In the genomic region with DNA sequence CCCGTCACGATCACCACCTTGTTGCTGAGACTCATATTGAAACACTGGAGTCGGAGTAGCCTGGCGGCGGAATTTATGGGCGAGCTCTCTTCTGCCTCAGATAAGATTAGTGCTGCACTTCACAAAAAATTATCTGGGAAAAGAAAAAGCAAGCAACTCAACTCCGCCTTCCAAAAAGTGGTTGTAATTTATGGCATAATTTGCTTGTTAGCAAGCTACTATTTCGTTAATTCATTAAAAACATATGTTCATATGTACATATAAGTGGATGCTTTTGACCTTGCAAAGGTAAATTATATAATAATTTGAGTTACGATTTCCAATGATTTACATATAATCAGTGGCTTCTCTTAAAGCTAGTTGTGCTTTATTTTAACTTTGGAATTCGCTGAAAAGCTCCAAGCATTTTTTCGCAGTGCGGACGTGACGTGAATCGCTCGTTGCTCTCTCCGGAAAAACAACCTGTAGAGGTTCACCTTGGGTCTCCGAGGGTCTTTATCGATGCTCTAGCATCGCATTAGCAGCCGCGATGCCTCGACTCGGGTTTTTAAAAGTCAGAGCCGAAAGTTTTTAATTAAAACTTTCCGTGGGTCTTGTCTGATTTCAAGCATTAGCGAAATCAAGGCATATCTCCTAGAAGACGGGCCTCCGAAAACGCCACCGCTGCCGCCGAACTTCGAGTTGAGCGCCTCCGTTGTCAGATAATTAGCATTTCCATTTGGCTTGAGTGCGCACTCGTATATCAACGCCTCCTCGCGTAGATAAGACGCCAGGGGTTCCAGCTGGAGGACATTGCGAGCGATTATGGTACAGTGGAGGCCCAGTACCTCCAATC, we compare ENCODE assay signal across 5 fruit fly cellular contexts.
TF ChIP-seq lines count a peak whose summit lies in the region.

Gene CG3699, minus strand, starts transcription at position 51 of the 835 bp plus-strand sequence.

- no peak for TF ChIP-seq CTCF in whole organism, embryonic (GFP tag; optimal IDR thresholded peaks at IDR 0.05; lab: Kevin White, UChicago)

TF ChIP-seq in whole organism, adult, 20 proteins besides CTCF, POLR2A, EP300 and RAD21:
- TF ChIP-seq tj (GFP tag; optimal IDR thresholded peaks at IDR 0.05; lab: Kevin White, UChicago) (no peak), Crg-1 (GFP tag; optimal IDR thresholded peaks at IDR 0.05; lab: Kevin White, UChicago) (no peak), pad (GFP tag; optimal IDR thresholded peaks at IDR 0.05; lab: Kevin White, UChicago) (peak; percentile 14), CG11617 (GFP tag; optimal IDR thresholded peaks at IDR 0.05; lab: Kevin White, UChicago) (peak; percentile 54), CG7101 (tag; optimal IDR thresholded peaks at IDR 0.05; lab: Kevin White, UChicago) (peak; percentile 51), CG14711 (tag; optimal IDR thresholded peaks at IDR 0.05; lab: Kevin White, UChicago) (peak; percentile 3), toe (GFP tag; optimal IDR thresholded peaks at IDR 0.05; lab: Kevin White, UChicago) (peak; percentile 13), CG33017 (tag; optimal IDR thresholded peaks at IDR 0.05; lab: Kevin White, UChicago) (peak; percentile 17)

TF ChIP-seq in whole organism, embryonic, 481 proteins besides CTCF, POLR2A, EP300 and RAD21 (continues in another document):
- TF ChIP-seq chif (GFP tag; optimal IDR thresholded peaks at IDR 0.05; lab: Kevin White, UChicago) (no peak), CG14441 (GFP tag; IDR thresholded peaks at IDR 0.05; lab: Robert Waterston, UW) (0 out of 2 replicates have a peak, but pooled peaks have one; percentile 10), CHES-1-like (GFP tag; optimal IDR thresholded peaks at IDR 0.05; lab: Kevin White, UChicago) (no peak), Doc2 (GFP tag; IDR thresholded peaks at IDR 0.05; lab: Robert Waterston, UW) (no peak), jigr1 (GFP tag; IDR thresholded peaks at IDR 0.05; lab: Robert Waterston, UW) (no peak), z (GFP tag; IDR thresholded peaks at IDR 0.05; lab: Robert Waterston, UW) (no peak), CG8478 (optimal IDR thresholded peaks at IDR 0.05; lab: Kevin White, UChicago) (no peak), corto (GFP tag; optimal IDR thresholded peaks at IDR 0.05; lab: Kevin White, UChicago) (no peak), CG16813 (GFP tag; IDR thresholded peaks at IDR 0.05; lab: Robert Waterston, UW; ENCODE audit: partially characterized antibody) (no peak), scrt (GFP tag; optimal IDR thresholded peaks at IDR 0.05; lab: Kevin White, UChicago) (peak; percentile 23), CG7745 (tag; optimal IDR thresholded peaks at IDR 0.05; lab: Kevin White, UChicago) (no peak), CG10543 (GFP tag; optimal IDR thresholded peaks at IDR 0.05; lab: Kevin White, UChicago) (peak; percentile 44), Dref (GFP tag; IDR thresholded peaks at IDR 0.05; lab: Robert Waterston, UW) (no peak), CG10321 (GFP tag; IDR thresholded peaks at IDR 0.05; lab: Robert Waterston, UW) (no peak), Pdp1 (GFP tag; optimal IDR thresholded peaks at IDR 0.05; lab: Kevin White, UChicago) (peak; percentile 20 to 76), sens (GFP tag; lab: Kevin White, UChicago) (peak; percentile 58), NC2α (GFP tag; optimal IDR thresholded peaks at IDR 0.05; lab: Kevin White, UChicago) (no peak), toy (GFP tag; IDR thresholded peaks at IDR 0.05; lab: Robert Waterston, UW) (no peak), lilli (GFP tag; optimal IDR thresholded peaks at IDR 0.05; lab: Kevin White, UChicago) (peak; percentile 66)

TF ChIP-seq in whole organism, prepupa, 60 proteins besides CTCF, POLR2A, EP300 and RAD21 (continues in another document):
- TF ChIP-seq achi (GFP tag; optimal IDR thresholded peaks at IDR 0.05; lab: Kevin White, UChicago), result peak; percentile 41
- TF ChIP-seq svp (GFP tag; lab: Kevin White, UChicago), result peak; percentile 79
- TF ChIP-seq CG34406 (GFP tag; optimal IDR thresholded peaks at IDR 0.05; lab: Kevin White, UChicago), result peak; percentile 48
- peak; percentile 48 for TF ChIP-seq Ets21C (GFP tag; optimal IDR thresholded peaks at IDR 0.05; lab: Kevin White, UChicago)
- peak; percentile 41 for TF ChIP-seq Sox14 (GFP tag; optimal IDR thresholded peaks at IDR 0.05; lab: Kevin White, UChicago)
- peak; percentile 51 for TF ChIP-seq CG31627 (GFP tag; optimal IDR thresholded peaks at IDR 0.05; lab: Kevin White, UChicago)
- TF ChIP-seq cyc (GFP tag; optimal IDR thresholded peaks at IDR 0.05; lab: Kevin White, UChicago), result peak; percentile 38
- peak; percentile 62 for TF ChIP-seq CG32006 (GFP tag; optimal IDR thresholded peaks at IDR 0.05; lab: Kevin White, UChicago)
- no peak for TF ChIP-seq Hr38 (GFP tag; optimal IDR thresholded peaks at IDR 0.05; lab: Kevin White, UChicago)
- TF ChIP-seq CG6163 (GFP tag; IDR thresholded peaks at IDR 0.05; lab: Robert Waterston, UW), result no peak
- TF ChIP-seq Eip78C (GFP tag; lab: Kevin White, UChicago), result peak; percentile 86
- no peak for TF ChIP-seq CG16779 (tag; optimal IDR thresholded peaks at IDR 0.05; lab: Kevin White, UChicago)
- TF ChIP-seq Hr4 (GFP tag; optimal IDR thresholded peaks at IDR 0.05; lab: Kevin White, UChicago), result no peak
- TF ChIP-seq Ets96B (tag; optimal IDR thresholded peaks at IDR 0.05; lab: Kevin White, UChicago), result peak; percentile 36
- TF ChIP-seq ss (GFP tag; optimal IDR thresholded peaks at IDR 0.05; lab: Kevin White, UChicago), result peak in 1 of 2 experiments; percentile 21
- TF ChIP-seq Met (GFP tag; optimal IDR thresholded peaks at IDR 0.05; lab: Kevin White, UChicago), result peak; percentile 43
- peak; percentile 54 for TF ChIP-seq pdm3 (GFP tag; optimal IDR thresholded peaks at IDR 0.05; lab: Kevin White, UChicago)
- TF ChIP-seq CG6276 (GFP tag; optimal IDR thresholded peaks at IDR 0.05; lab: Kevin White, UChicago), result peak; percentile 8
- TF ChIP-seq Gug (GFP tag; IDR thresholded peaks at IDR 0.05; lab: Robert Waterston, UW), result no peak

TF ChIP-seq in whole organism, pupa, 21 proteins besides CTCF, POLR2A, EP300 and RAD21:
- TF ChIP-seq CG8301 (tag; optimal IDR thresholded peaks at IDR 0.05; lab: Kevin White, UChicago), result peak; percentile 42
- TF ChIP-seq CG9948 (tag; optimal IDR thresholded peaks at IDR 0.05; lab: Kevin White, UChicago), result peak; percentile 25
- TF ChIP-seq CG15710 (tag; optimal IDR thresholded peaks at IDR 0.05; lab: Kevin White, UChicago), result peak; percentile 60
- peak; percentile 42 for TF ChIP-seq Snoo (tag; optimal IDR thresholded peaks at IDR 0.05; lab: Kevin White, UChicago)
- TF ChIP-seq Pif1A (GFP tag; optimal IDR thresholded peaks at IDR 0.05; lab: Kevin White, UChicago), result peak; percentile 38
- no peak for TF ChIP-seq Pif1B (GFP tag; optimal IDR thresholded peaks at IDR 0.05; lab: Kevin White, UChicago)
- TF ChIP-seq fd96Ca (GFP tag; IDR thresholded peaks at IDR 0.05; lab: Robert Waterston, UW), result no peak
- peak; percentile 64 for TF ChIP-seq CG8159 (tag; optimal IDR thresholded peaks at IDR 0.05; lab: Kevin White, UChicago)
- TF ChIP-seq CG17806 (tag; optimal IDR thresholded peaks at IDR 0.05; lab: Kevin White, UChicago), result peak; percentile 7
- TF ChIP-seq EcR (GFP tag; optimal IDR thresholded peaks at IDR 0.05; lab: Kevin White, UChicago), result no peak
- no peak for TF ChIP-seq gl (tag; optimal IDR thresholded peaks at IDR 0.05; lab: Kevin White, UChicago)
TF ChIP-seq in whole organism, pupa: peak in this region for 7.

TF ChIP-seq in whole organism, wandering third instar larva, 38 proteins besides CTCF, POLR2A, EP300 and RAD21 (continues in another document):
- no peak for TF ChIP-seq Mio (GFP tag; optimal IDR thresholded peaks at IDR 0.05; lab: Kevin White, UChicago)
- TF ChIP-seq CG32264 (GFP tag; optimal IDR thresholded peaks at IDR 0.05; lab: Kevin White, UChicago), result no peak
- TF ChIP-seq Abd-B (GFP tag; optimal IDR thresholded peaks at IDR 0.05; lab: Kevin White, UChicago), result no peak
- TF ChIP-seq rgr (GFP tag; optimal IDR thresholded peaks at IDR 0.05; lab: Kevin White, UChicago), result peak; percentile 43
- peak; percentile 57 for TF ChIP-seq HLH106 (tag; optimal IDR thresholded peaks at IDR 0.05; lab: Kevin White, UChicago)
- TF ChIP-seq dmrt93B (GFP tag; optimal IDR thresholded peaks at IDR 0.05; lab: Kevin White, UChicago), result peak; percentile 55
- no peak for TF ChIP-seq brk (GFP tag; optimal IDR thresholded peaks at IDR 0.05; lab: Kevin White, UChicago)
- no peak for TF ChIP-seq sage (GFP tag; optimal IDR thresholded peaks at IDR 0.05; lab: Kevin White, UChicago)
- peak; percentile 40 for TF ChIP-seq ey (GFP tag; optimal IDR thresholded peaks at IDR 0.05; lab: Kevin White, UChicago)
- no peak for TF ChIP-seq Rel (GFP tag; optimal IDR thresholded peaks at IDR 0.05; lab: Kevin White, UChicago)
- no peak for TF ChIP-seq Rel (tag; optimal IDR thresholded peaks at IDR 0.05; lab: Kevin White, UChicago)
- TF ChIP-seq jim (GFP tag; optimal IDR thresholded peaks at IDR 0.05; lab: Kevin White, UChicago), result no peak
- no peak for TF ChIP-seq N (GFP tag; optimal IDR thresholded peaks at IDR 0.05; lab: Kevin White, UChicago)
- no peak for TF ChIP-seq Dfd (GFP tag; optimal IDR thresholded peaks at IDR 0.05; lab: Kevin White, UChicago)
- TF ChIP-seq Jra (GFP tag; optimal IDR thresholded peaks at IDR 0.05; lab: Kevin White, UChicago), result no peak
- TF ChIP-seq Sp1 (GFP tag; optimal IDR thresholded peaks at IDR 0.05; lab: Kevin White, UChicago), result peak; percentile 53
- TF ChIP-seq OdsH (GFP tag; optimal IDR thresholded peaks at IDR 0.05; lab: Kevin White, UChicago), result peak; percentile 53
- peak in 1 of 2 experiments; percentile 58 for TF ChIP-seq foxo (GFP tag; optimal IDR thresholded peaks at IDR 0.05; lab: Kevin White, UChicago)
- no peak for TF ChIP-seq CrebA (GFP tag; optimal IDR thresholded peaks at IDR 0.05; lab: Kevin White, UChicago; ENCODE audit: borderline replicate concordance)
- TF ChIP-seq pan (optimal IDR thresholded peaks at IDR 0.05; lab: Kevin White, UChicago), result no peak
- no peak for TF ChIP-seq Hr78 (GFP tag; optimal IDR thresholded peaks at IDR 0.05; lab: Kevin White, UChicago)
- TF ChIP-seq lola (GFP tag; optimal IDR thresholded peaks at IDR 0.05; lab: Kevin White, UChicago), result no peak
- TF ChIP-seq Vsx2 (GFP tag; optimal IDR thresholded peaks at IDR 0.05; lab: Kevin White, UChicago; ENCODE audit: partially characterized antibody), result no peak
- no peak for TF ChIP-seq tai (GFP tag; optimal IDR thresholded peaks at IDR 0.05; lab: Kevin White, UChicago)
- TF ChIP-seq dsf (GFP tag; optimal IDR thresholded peaks at IDR 0.05; lab: Kevin White, UChicago; ENCODE audit: borderline replicate concordance), result no peak
- no peak for TF ChIP-seq GATAd (GFP tag; optimal IDR thresholded peaks at IDR 0.05; lab: Kevin White, UChicago)
- TF ChIP-seq Myc (optimal IDR thresholded peaks at IDR 0.05; lab: Kevin White, UChicago), result no peak
- TF ChIP-seq sv (GFP tag; optimal IDR thresholded peaks at IDR 0.05; lab: Kevin White, UChicago), result peak; percentile 21
- TF ChIP-seq usp (GFP tag; optimal IDR thresholded peaks at IDR 0.05; lab: Kevin White, UChicago), result no peak
- TF ChIP-seq Hnf4 (GFP tag; optimal IDR thresholded peaks at IDR 0.05; lab: Kevin White, UChicago), result no peak
- no peak for TF ChIP-seq Dif (GFP tag; optimal IDR thresholded peaks at IDR 0.05; lab: Kevin White, UChicago; ENCODE audit: partially characterized antibody)
